Worm (Caenorhabditis elegans): ENCODE results near the gene clec-6.

DNA sequence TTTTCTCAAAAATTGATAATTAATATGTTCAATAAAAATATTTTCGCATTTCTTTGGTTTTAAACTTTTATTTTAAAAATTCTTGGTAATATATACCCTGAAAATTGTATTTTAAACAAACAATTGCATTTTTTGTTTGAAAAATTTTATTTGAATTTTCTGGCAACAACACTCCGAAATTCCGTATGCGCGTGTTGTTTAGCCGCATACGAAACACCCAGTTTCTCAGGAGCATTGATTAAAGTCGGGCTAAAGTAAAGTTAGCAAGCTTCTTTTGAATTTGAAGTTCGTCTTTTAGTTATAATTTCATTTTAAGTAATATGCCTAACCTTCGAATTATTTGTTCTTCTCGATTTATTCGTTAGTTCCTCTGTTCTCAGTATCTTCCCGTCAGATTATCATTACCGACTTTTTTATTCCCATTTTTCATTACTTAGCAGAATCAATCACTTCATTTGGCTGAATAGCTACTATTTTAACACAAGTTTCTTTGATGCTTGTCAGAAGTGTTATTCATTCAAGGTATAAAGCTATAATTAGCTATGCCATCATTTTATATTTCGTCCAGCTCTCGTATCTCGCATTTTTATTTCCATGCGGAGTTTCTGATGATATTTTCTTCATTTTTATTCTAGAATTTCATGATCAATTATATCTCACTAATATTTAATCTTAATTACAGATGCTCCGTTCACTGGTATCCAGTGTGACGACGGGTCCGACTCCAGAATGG is 47.8 kb upstream of the clec-6 start, which contains the start of gene mrps-18C:
- TF ChIP-seq ztf-6 (GFP tag; IDR thresholded peaks at IDR 0.05) (no peak), ama-1 (optimal IDR thresholded peaks at IDR 0.05) (no peak), ama-1 (GFP tag; optimal IDR thresholded peaks at IDR 0.05) (no peak), fkh-3 (tag; optimal IDR thresholded peaks at IDR 0.05) (no peak), Y67H2A.10 (GFP tag; conservative IDR thresholded peaks at IDR 0.05) (no peak), pha-4 (tag; optimal IDR thresholded peaks at IDR 0.05) (no peak), akir-1 (GFP tag; optimal IDR thresholded peaks at IDR 0.05) (no peak), ztf-26 (tag; optimal IDR thresholded peaks at IDR 0.05) (no peak), dpl-1 (GFP tag; optimal IDR thresholded peaks at IDR 0.05) (no peak), rec-8 (tag; optimal IDR thresholded peaks at IDR 0.05) (no peak)
